Worm (Caenorhabditis elegans) whole organism, late embryonic: ENCODE results near the gene F17E9.2.

ENCODE experiments used
- C08G9.2 ChIP-seq: sonication (generic microtip); optimal IDR thresholded peaks from 2 replicates; lab custom pipeline; 2016; ENCODE audit warnings: mild to moderate bottlenecking, missing genetic modification characterization, moderate library complexity, missing compliant biosample characterization
- T23F11.4 ChIP-seq: fragments of 200-800 bp; sonication (Bioruptor generic); optimal IDR thresholded peaks from 2 replicates; lab custom pipeline; 2018; ENCODE audit warnings: mild to moderate bottlenecking, missing genetic modification characterization, missing compliant biosample characterization
- Y22D7AL.16 ChIP-seq: sonication (generic microtip); optimal IDR thresholded peaks from 2 replicates; lab custom pipeline; 2016; ENCODE audit warnings: missing genetic modification characterization, missing compliant biosample characterization
- ceh-22 ChIP-seq: sonication (generic microtip); optimal IDR thresholded peaks from 2 replicates; lab custom pipeline; 2017; ENCODE audit warnings: missing biosample characterization, missing genetic modification characterization
- elt-2 ChIP-seq: sonication (generic microtip); optimal IDR thresholded peaks from 2 replicates; lab custom pipeline; 2016; ENCODE audit warnings: missing genetic modification reagents, missing genetic modification characterization, missing compliant biosample characterization
- hlh-13 ChIP-seq: fragments of 200-800 bp; sonication (Bioruptor generic); optimal IDR thresholded peaks from 2 replicates; lab custom pipeline; 2018; ENCODE audit warnings: mild to moderate bottlenecking, missing genetic modification characterization, missing compliant biosample characterization
- nfya-1 ChIP-seq: sonication (generic microtip); optimal IDR thresholded peaks from 2 replicates; lab custom pipeline; 2017; ENCODE audit warnings: missing genetic modification characterization, mild to moderate bottlenecking, missing compliant biosample characterization, antibody characterized with exemption, moderate library complexity
- rnt-1 ChIP-seq: sonication (generic microtip); optimal IDR thresholded peaks from 2 replicates; lab custom pipeline; 2016; ENCODE audit warnings: missing genetic modification characterization, missing compliant biosample characterization
- unc-86 ChIP-seq: sonication (generic microtip); optimal IDR thresholded peaks from 2 replicates; lab custom pipeline; 2016; ENCODE audit warnings: missing genetic modification characterization, missing compliant biosample characterization

ce11 chrIV:8342385-8342784 is 13.3 kb upstream of the F17E9.2 start, which contains the start of gene lgc-5:
- TF ChIP-seq rnt-1 (no peak), ceh-22 (tag; lab: Kevin White, UChicago) (no peak), nfya-1 (tag; lab: Kevin White, UChicago) (no peak), T23F11.4 (no peak), C08G9.2 (tag; lab: Kevin White, UChicago) (no peak), unc-86 (tag; lab: Kevin White, UChicago) (no peak), hlh-13 (no peak), Y22D7AL.16 (tag; lab: Kevin White, UChicago) (no peak), elt-2 (tag; lab: Kevin White, UChicago) (no peak)
